Fruit fly (Drosophila melanogaster) whole organism, pupa: Measurements from ENCODE around the gene Pcif1.

ENCODE experiments used
- CG10348 ChIP-seq: fragments of 200-800 bp; sonication (Bioruptor generic); IDR thresholded peaks from 2 replicates; pipeline ENCODE4 v1.3.6; 2022; ENCODE audit warnings: missing biosample characterization, missing genetic modification characterization
- CG12605 ChIP-seq: fragments of 200-800 bp; sonication (Bioruptor generic); IDR thresholded peaks from 2 replicates; pipeline ENCODE4 v1.3.6; 2022; ENCODE audit warnings: missing biosample characterization, missing genetic modification characterization
- CG13204 ChIP-seq: fragments of 200-800 bp; sonication (Bioruptor generic); optimal IDR thresholded peaks from 2 replicates; lab custom pipeline; 2018; ENCODE audit warnings: missing biosample characterization, mild to moderate bottlenecking, missing genetic modification characterization, moderate library complexity
- CG14655 ChIP-seq: fragments of 200-800 bp; sonication (Bioruptor generic); optimal IDR thresholded peaks from 3 replicates; lab custom pipeline; 2017; ENCODE audit warnings: mild to moderate bottlenecking, missing biosample characterization, missing genetic modification reagents, missing genetic modification characterization
- CG15710 ChIP-seq: fragments of 200-800 bp; sonication (Bioruptor generic); optimal IDR thresholded peaks from 2 replicates; lab custom pipeline; 2018; ENCODE audit warnings: missing biosample characterization, mild to moderate bottlenecking, missing genetic modification characterization, moderate library complexity
- CG17806 ChIP-seq: fragments of 200-800 bp; sonication (Bioruptor generic); optimal IDR thresholded peaks from 2 replicates; lab custom pipeline; 2018; ENCODE audit warnings: missing biosample characterization, mild to moderate bottlenecking, missing genetic modification characterization, moderate library complexity
- CG32121 ChIP-seq: fragments of 200-800 bp; sonication (Bioruptor generic); IDR thresholded peaks from 2 replicates; pipeline ENCODE4 v1.3.6; 2022; ENCODE audit warnings: missing biosample characterization, missing genetic modification characterization
- CG34367 ChIP-seq: fragments of 200-800 bp; sonication (Bioruptor generic); optimal IDR thresholded peaks from 2 replicates; lab custom pipeline; 2018; ENCODE audit warnings: missing biosample characterization, mild to moderate bottlenecking, missing genetic modification characterization
- CG4496 ChIP-seq: fragments of 200-800 bp; sonication (Bioruptor generic); IDR thresholded peaks from 3 replicates; pipeline ENCODE4 v1.3.6; 2022; ENCODE audit warnings: missing biosample characterization, missing genetic modification characterization
- CG8159 ChIP-seq: fragments of 200-800 bp; sonication (Bioruptor generic); optimal IDR thresholded peaks from 3 replicates; lab custom pipeline; 2018; ENCODE audit warnings: missing biosample characterization, mild to moderate bottlenecking, missing genetic modification characterization, moderate library complexity
- CG8301 ChIP-seq: fragments of 200-800 bp; sonication (Bioruptor generic); optimal IDR thresholded peaks from 2 replicates; lab custom pipeline; 2018; ENCODE audit warnings: missing biosample characterization, mild to moderate bottlenecking, missing genetic modification characterization
- CG9948 ChIP-seq: fragments of 200-800 bp; sonication (Bioruptor generic); optimal IDR thresholded peaks from 2 replicates; lab custom pipeline; 2018; ENCODE audit warnings: missing biosample characterization, mild to moderate bottlenecking, missing genetic modification characterization, moderate library complexity
- D1 ChIP-seq: fragments of 200-800 bp; sonication (Bioruptor generic); optimal IDR thresholded peaks from 2 replicates; lab custom pipeline; 2018; ENCODE audit warnings: missing biosample characterization, mild to moderate bottlenecking, missing genetic modification characterization, moderate library complexity
- EcR ChIP-seq: fragments of 200-800 bp; sonication (Bioruptor generic); optimal IDR thresholded peaks from 3 replicates; lab custom pipeline; 2019; ENCODE audit warnings: missing biosample characterization, missing genetic modification characterization, mild to moderate bottlenecking, moderate library complexity, missing genetic modification reagents
- Ets98B ChIP-seq: fragments of 200-800 bp; sonication (Bioruptor generic); IDR thresholded peaks from 2 replicates; pipeline ENCODE4 v1.3.6; 2022; ENCODE audit warnings: missing biosample characterization, missing genetic modification characterization
- Pif1A ChIP-seq: fragments of 200-800 bp; sonication (Bioruptor generic); optimal IDR thresholded peaks from 3 replicates; lab custom pipeline; 2016; ENCODE audit warnings: missing biosample characterization, missing genetic modification characterization
- Pif1B ChIP-seq: fragments of 200-800 bp; sonication (Bioruptor generic); optimal IDR thresholded peaks from 3 replicates; lab custom pipeline; 2016; ENCODE audit warnings: missing biosample characterization, missing genetic modification characterization
- Snoo ChIP-seq: fragments of 200-800 bp; sonication (Bioruptor generic); optimal IDR thresholded peaks from 3 replicates; lab custom pipeline; 2017; ENCODE audit warnings: missing biosample characterization, mild to moderate bottlenecking, missing genetic modification characterization, inconsistent platforms
- fd96Ca ChIP-seq: fragments of 200-800 bp; sonication (Bioruptor generic); IDR thresholded peaks from 3 replicates; pipeline ENCODE4 v1.3.6; 2022; ENCODE audit warnings: missing biosample characterization, missing genetic modification characterization
- rn ChIP-seq: fragments of 200-800 bp; sonication (Bioruptor generic); IDR thresholded peaks from 2 replicates; pipeline ENCODE4 v1.3.6; 2022; ENCODE audit warnings: missing biosample characterization, missing genetic modification characterization

The Pcif1 gene

dm6 chr3L:20733530-20734257 lies 52.3 kb downstream of the Pcif1 start:
- TF ChIP-seq CG8159 (tag; lab: Kevin White, UChicago) = no peak
- TF ChIP-seq CG4496 = peak; percentile 40; the same call in 1 of the 3 replicates
- TF ChIP-seq fd96Ca (GFP tag; lab: Robert Waterston, UW) = peak; percentile 53; the same call in 1 of the 3 replicates
- TF ChIP-seq EcR (GFP tag; lab: Kevin White, UChicago) = peak; percentile 53
- no peak for TF ChIP-seq CG9948 (tag; lab: Kevin White, UChicago)
- TF ChIP-seq CG14655 (GFP tag; lab: Kevin White, UChicago) = peak; percentile 8
- TF ChIP-seq Snoo = no peak
- peak; percentile 83 for TF ChIP-seq CG13204 (GFP tag; lab: Kevin White, UChicago)
- no peak for TF ChIP-seq CG10348
- no peak for TF ChIP-seq D1
- no peak for TF ChIP-seq rn
- TF ChIP-seq Pif1A (GFP tag; lab: Kevin White, UChicago) = no peak
- no peak for TF ChIP-seq CG34367 (tag; lab: Kevin White, UChicago)
- TF ChIP-seq, all 21 proteins: peak for 5

- TF ChIP-seq D1 (no peak), CG4496 (0 out of 3 replicates have a peak, but pooled peaks have one; percentile 28), fd96Ca (GFP tag; lab: Robert Waterston, UW) (no peak), CG32121 (GFP tag; lab: Robert Waterston, UW) (no peak), CG15710 (tag; lab: Kevin White, UChicago) (no peak), CG9948 (tag; lab: Kevin White, UChicago) (peak; percentile 4), CG8159 (tag; lab: Kevin White, UChicago) (peak; percentile 31), CG10348 (no peak), CG13204 (GFP tag; lab: Kevin White, UChicago) (no peak), EcR (GFP tag; lab: Kevin White, UChicago) (no peak), CG34367 (tag; lab: Kevin White, UChicago) (no peak), rn (no peak), CG8301 (tag; lab: Kevin White, UChicago) (no peak), CG17806 (tag; lab: Kevin White, UChicago) (no peak), Ets98B (GFP tag; lab: Robert Waterston, UW) (no peak), CG12605 (GFP tag; lab: Robert Waterston, UW) (no peak), Pif1B (no peak)
Observed at dm6 chr3L:20732492-20732891, 53.5 kb downstream of the Pcif1 start.
